Worm (Caenorhabditis elegans) whole organism, L1 larva: Measurements from ENCODE around the gene col-83.

Experiments used
- lir-3 ChIP-seq: sonication (generic microtip); optimal IDR thresholded peaks from 2 replicates; lab custom pipeline; 2016; ENCODE audit warnings: mild to moderate bottlenecking, missing genetic modification characterization, moderate library complexity, missing compliant biosample characterization; ENCODE audit not compliant: poor library complexity
- rnt-1 ChIP-seq: sonication (generic microtip); optimal IDR thresholded peaks from 2 replicates; lab custom pipeline; 2016; ENCODE audit warnings: mild to moderate bottlenecking, missing genetic modification characterization, moderate library complexity, missing compliant biosample characterization
- unc-86 ChIP-seq: sonication (generic microtip); optimal IDR thresholded peaks from 2 replicates; lab custom pipeline; 2016; ENCODE audit warnings: missing genetic modification characterization, missing compliant biosample characterization

DNA sequence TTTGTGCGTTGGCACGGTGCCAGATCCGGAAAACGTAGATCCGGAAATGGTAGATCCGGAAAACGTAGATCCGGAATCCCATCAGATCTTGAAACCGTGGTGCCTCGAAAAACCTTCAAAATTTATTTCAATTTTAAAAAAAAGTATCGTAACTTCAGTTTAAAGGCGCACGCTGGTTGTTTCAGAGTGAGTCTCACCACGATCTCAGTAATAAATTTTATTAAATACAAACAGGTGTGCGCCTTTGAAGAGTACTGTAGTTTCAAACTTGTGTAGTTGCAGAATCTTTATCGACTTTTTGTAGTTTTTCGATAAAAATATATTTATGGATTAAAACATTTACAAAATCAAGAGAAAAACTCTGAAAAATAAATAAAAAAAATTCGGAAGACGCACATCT lies 4.9 kb upstream of the col-83 start:
- TF ChIP-seq lir-3 (tag; lab: Kevin White, UChicago) = no peak
- no peak for TF ChIP-seq rnt-1 (tag; lab: Kevin White, UChicago)
- no peak for TF ChIP-seq unc-86
